Fruit fly (Drosophila melanogaster): Measurements from ENCODE around the gene S.

Gene S

dm6 chr2L:1049361-1049760 lies 28.3 kb downstream of the S start:
- TF ChIP-seq pzg (GFP tag; optimal IDR thresholded peaks at IDR 0.05) (no peak), Nf-YC (tag; optimal IDR thresholded peaks at IDR 0.05) (no peak), zfh1 (GFP tag; IDR thresholded peaks at IDR 0.05) (peak; percentile 29; the same call in 1 of the 3 replicates), sens (GFP tag) (no peak), pnt (GFP tag; optimal IDR thresholded peaks at IDR 0.05) (no peak), CG2199 (GFP tag; IDR thresholded peaks at IDR 0.05) (no peak), fu2 (GFP tag; optimal IDR thresholded peaks at IDR 0.05) (no peak), CTCF (GFP tag; optimal IDR thresholded peaks at IDR 0.05) (no peak), YL-1 (GFP tag; optimal IDR thresholded peaks at IDR 0.05) (no peak), Poxn (GFP tag; IDR thresholded peaks at IDR 0.05) (no peak), Fer1 (GFP tag; optimal IDR thresholded peaks at IDR 0.05) (no peak), Dad (GFP tag; optimal IDR thresholded peaks at IDR 0.05) (no peak), Bteb2 (GFP tag; optimal IDR thresholded peaks at IDR 0.05) (no peak), slou (GFP tag; optimal IDR thresholded peaks at IDR 0.05) (no peak), gsb (GFP tag; IDR thresholded peaks at IDR 0.05) (no peak), vvl (GFP tag; IDR thresholded peaks at IDR 0.05) (peak; percentile 23; the same call in 1 of the 2 replicates), insv (GFP tag; optimal IDR thresholded peaks at IDR 0.05) (no peak), row (GFP tag; IDR thresholded peaks at IDR 0.05) (no peak), Camta (GFP tag; optimal IDR thresholded peaks at IDR 0.05) (no peak), Optix (GFP tag; IDR thresholded peaks at IDR 0.05) (no peak), CG15514 (GFP tag; optimal IDR thresholded peaks at IDR 0.05) (no peak), dm (GFP tag; optimal IDR thresholded peaks at IDR 0.05) (no peak), sug (tag; optimal IDR thresholded peaks at IDR 0.05) (no peak), Oaz (GFP tag; IDR thresholded peaks at IDR 0.05) (no peak), CG14710 (tag; optimal IDR thresholded peaks at IDR 0.05) (no peak), abd-A (tag; optimal IDR thresholded peaks at IDR 0.05) (no peak), onecut (GFP tag; IDR thresholded peaks at IDR 0.05) (no peak), MESR4 (GFP tag; optimal IDR thresholded peaks at IDR 0.05) (no peak), stwl (tag; optimal IDR thresholded peaks at IDR 0.05) (peak; percentile 7), Eip74EF (GFP tag; optimal IDR thresholded peaks at IDR 0.05) (no peak), CG1024 (GFP tag; IDR thresholded peaks at IDR 0.05) (0 out of 2 replicates have a peak, but pooled peaks have one; percentile 12), wek (GFP tag; optimal IDR thresholded peaks at IDR 0.05) (no peak), E2f2 (GFP tag; IDR thresholded peaks at IDR 0.05) (no peak), Asciz (GFP tag; optimal IDR thresholded peaks at IDR 0.05) (no peak), ase (GFP tag; IDR thresholded peaks at IDR 0.05) (no peak), CG12744 (GFP tag; optimal IDR thresholded peaks at IDR 0.05) (peak; percentile 18), CG4424 (GFP tag; optimal IDR thresholded peaks at IDR 0.05) (no peak), CG11247 (GFP tag; IDR thresholded peaks at IDR 0.05) (no peak), CG15479 (GFP tag; optimal IDR thresholded peaks at IDR 0.05) (no peak), Atf3 (GFP tag; optimal IDR thresholded peaks at IDR 0.05) (no peak), H15 (GFP tag; IDR thresholded peaks at IDR 0.05) (no peak), CG11456 (GFP tag; IDR thresholded peaks at IDR 0.05) (no peak), BtbVII (GFP tag; optimal IDR thresholded peaks at IDR 0.05) (no peak), CG4617 (GFP tag; optimal IDR thresholded peaks at IDR 0.05; ENCODE audit: borderline replicate concordance) (no peak), lilli (GFP tag; optimal IDR thresholded peaks at IDR 0.05) (no peak), C15 (GFP tag; IDR thresholded peaks at IDR 0.05) (no peak), CG31365 (tag; optimal IDR thresholded peaks at IDR 0.05) (no peak), Ets65A (GFP tag) (no peak), CG2202 (tag; optimal IDR thresholded peaks at IDR 0.05) (no peak), CG6765 (GFP tag; optimal IDR thresholded peaks at IDR 0.05) (no peak), CG30431 (GFP tag; optimal IDR thresholded peaks at IDR 0.05) (no peak), CG8359 (GFP tag; optimal IDR thresholded peaks at IDR 0.05; ENCODE audit: borderline replicate concordance) (no peak), CG1603 (tag; optimal IDR thresholded peaks at IDR 0.05) (peak; percentile 5)
